Worm (Caenorhabditis elegans) whole organism, early embryonic: ENCODE results near the gene M106.7.

Experiments used
- B0310.2 ChIP-seq: sonication (generic microtip); optimal IDR thresholded peaks from 2 replicates; lab custom pipeline; 2016; ENCODE audit warnings: mild to moderate bottlenecking, missing genetic modification characterization, missing compliant biosample characterization
- F13C5.2 ChIP-seq: sonication (generic microtip); optimal IDR thresholded peaks from 2 replicates; lab custom pipeline; 2017; ENCODE audit warnings: mild to moderate bottlenecking, missing genetic modification characterization, inconsistent platforms, missing compliant biosample characterization
- aly-1 ChIP-seq: sonication (generic microtip); optimal IDR thresholded peaks from 2 replicates; lab custom pipeline; 2016; ENCODE audit warnings: missing genetic modification characterization, missing compliant biosample characterization
- ama-1 ChIP-seq: fragments of 150-350 bp; optimal IDR thresholded peaks from 2 replicates; lab custom pipeline; 2014
- ceh-13 ChIP-seq: fragments of 200-800 bp; sonication (Bioruptor generic); optimal IDR thresholded peaks from 2 replicates; lab custom pipeline; 2018; ENCODE audit warnings: mild to moderate bottlenecking, missing genetic modification characterization, missing compliant biosample characterization
- ceh-36 ChIP-seq: sonication (generic microtip); optimal IDR thresholded peaks from 2 replicates; lab custom pipeline; 2016; ENCODE audit warnings: missing genetic modification characterization, inconsistent platforms, missing compliant biosample characterization
- ets-7 ChIP-seq: sonication (generic microtip); optimal IDR thresholded peaks from 2 replicates; lab custom pipeline; 2016; ENCODE audit warnings: missing genotype, missing genetic modification characterization, missing compliant biosample characterization
- flt-1 ChIP-seq: fragments of 200-800 bp; sonication (Bioruptor generic); IDR thresholded peaks from 2 replicates; pipeline ENCODE4 v1.3.6; 2022; ENCODE audit warnings: missing genetic modification characterization, missing compliant biosample characterization
- hmbx-1 ChIP-seq: sonication (generic microtip); optimal IDR thresholded peaks from 2 replicates; lab custom pipeline; 2016; ENCODE audit warnings: mild to moderate bottlenecking, missing genetic modification characterization, missing compliant biosample characterization
- hmg-4 ChIP-seq: fragments of 200-800 bp; sonication (Bioruptor generic); optimal IDR thresholded peaks from 2 replicates; lab custom pipeline; 2018; ENCODE audit warnings: mild to moderate bottlenecking, missing genetic modification characterization, missing compliant biosample characterization
- hnd-1 ChIP-seq: sonication (generic microtip); optimal IDR thresholded peaks from 2 replicates; lab custom pipeline; 2016; ENCODE audit warnings: missing genetic modification characterization, missing compliant biosample characterization
- pes-1 ChIP-seq: fragments of 200-800 bp; sonication (Bioruptor generic); IDR thresholded peaks from 2 replicates; pipeline ENCODE4 v1.3.6; 2022; ENCODE audit warnings: missing genetic modification reagents, missing genetic modification characterization, missing compliant biosample characterization
- scrt-1 ChIP-seq: fragments of 200-800 bp; sonication (Bioruptor generic); IDR thresholded peaks from 2 replicates; pipeline ENCODE4 v1.3.6; 2022; ENCODE audit warnings: missing genetic modification characterization, missing compliant biosample characterization
- sea-1 ChIP-seq: fragments of 200-800 bp; sonication (Bioruptor generic); conservative IDR thresholded peaks from 2 replicates; pipeline ENCODE4 v1.3.6; 2022; ENCODE audit warnings: missing genetic modification characterization, missing compliant biosample characterization
- tbx-11 ChIP-seq: fragments of 200-800 bp; sonication (Bioruptor generic); IDR thresholded peaks from 2 replicates; pipeline ENCODE4 v1.3.6; 2022; ENCODE audit warnings: missing genetic modification characterization, missing compliant biosample characterization
- tbx-37 ChIP-seq: fragments of 200-800 bp; sonication (Bioruptor generic); conservative IDR thresholded peaks from 2 replicates; pipeline ENCODE4 v1.3.6; 2022; ENCODE audit warnings: missing genetic modification reagents, missing genetic modification characterization, missing compliant biosample characterization
- tra-4 ChIP-seq: sonication (generic microtip); optimal IDR thresholded peaks from 2 replicates; lab custom pipeline; 2017; ENCODE audit warnings: missing genetic modification characterization, missing compliant biosample characterization

M106.7 gene

DNA sequence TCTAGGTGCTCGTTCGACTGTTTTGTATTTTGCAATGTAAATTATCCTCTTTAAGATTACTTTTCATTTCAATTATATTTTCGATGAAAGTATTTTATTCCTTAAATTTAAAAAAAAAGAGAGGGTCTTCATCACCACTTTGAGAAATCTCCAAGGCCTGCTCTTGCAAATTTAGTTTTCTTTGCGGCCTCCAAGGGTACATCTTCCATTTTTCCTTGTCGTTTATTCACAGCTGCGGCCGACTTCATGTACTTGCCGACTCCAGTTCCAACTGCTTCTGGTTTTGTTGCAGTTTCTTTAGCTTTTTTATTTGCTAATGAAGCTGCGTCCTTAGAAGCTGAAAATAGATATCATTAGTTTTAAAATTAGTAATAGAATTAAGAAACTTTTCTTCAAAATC lies 13.7 kb upstream of the M106.7 start:
- TF ChIP-seq flt-1, result no peak
- TF ChIP-seq tra-4, result no peak
- TF ChIP-seq ama-1, result no peak
- TF ChIP-seq aly-1, result no peak
- TF ChIP-seq tbx-37 (GFP tag; lab: Robert Waterston, UW), result no peak
- no peak for TF ChIP-seq tbx-11 (GFP tag; lab: Robert Waterston, UW)
- no peak for TF ChIP-seq B0310.2 (tag; lab: Kevin White, UChicago)
- no peak for TF ChIP-seq pes-1 (GFP tag; lab: Robert Waterston, UW)

DNA sequence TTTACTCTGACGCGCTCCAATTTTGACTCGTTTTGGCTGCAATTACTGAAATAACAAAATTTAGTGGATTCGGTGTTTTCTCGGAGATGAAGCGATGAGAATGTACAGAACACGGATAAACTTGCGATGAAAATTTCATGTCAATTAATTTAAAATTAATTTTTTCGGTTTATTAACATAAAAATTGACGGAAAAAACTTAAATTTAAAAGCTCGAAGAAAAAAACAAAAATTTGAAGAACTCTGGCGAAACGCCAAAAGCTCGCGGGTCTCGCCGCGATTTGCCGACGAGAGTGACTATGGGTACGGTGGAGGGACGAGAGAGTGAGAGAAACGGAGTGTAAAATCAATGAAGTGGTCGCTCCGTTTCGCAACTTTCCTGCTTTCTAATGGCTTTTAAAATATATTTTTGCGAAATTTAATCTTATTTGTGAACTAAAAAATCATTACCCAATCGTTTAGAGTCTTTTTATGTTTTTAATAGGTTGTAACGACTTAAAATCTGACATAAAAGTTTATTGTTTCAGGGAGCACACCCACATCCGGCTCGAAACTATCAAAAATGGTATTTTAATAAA lies 11.8 kb upstream of the M106.7 start, which contains the start of the genes gmps-1 and cap-2:
Gene gmps-1, minus strand, starts transcription at position 51 of the 577 bp plus-strand sequence.
Gene cap-2, plus strand, starts transcription at position 527 of the 577 bp plus-strand sequence.
- TF ChIP-seq sea-1 (GFP tag; lab: Robert Waterston, UW) (0 out of 2 replicates have a peak, but pooled peaks have one; percentile 17), F13C5.2 (peak; percentile 88), pes-1 (GFP tag; lab: Robert Waterston, UW) (peak; percentile 61), flt-1 (peak; percentile 9; the same call in 1 of the 2 replicates), hmbx-1 (tag; lab: Kevin White, UChicago) (no peak)

DNA sequence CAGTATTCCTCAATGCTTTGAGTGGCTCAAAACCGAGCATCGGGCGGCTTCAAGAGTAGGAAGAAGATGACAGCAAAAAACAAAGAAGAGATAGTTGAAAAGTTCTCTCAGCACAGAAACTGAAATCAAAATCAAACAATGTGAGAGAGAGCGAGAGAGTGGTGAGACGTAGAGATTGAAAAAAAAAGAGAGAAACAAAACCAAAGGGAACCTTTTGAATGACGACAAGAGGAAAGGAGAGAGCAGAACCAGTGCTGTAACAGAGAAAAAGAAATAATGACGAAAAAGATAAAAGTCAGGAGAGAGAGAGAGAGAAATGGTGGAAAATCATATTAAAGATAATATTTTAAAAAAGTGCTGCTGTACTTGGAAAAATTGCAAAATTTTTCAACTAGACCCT lies 10.2 kb upstream of the M106.7 start:
- no peak for TF ChIP-seq sea-1 (GFP tag; lab: Robert Waterston, UW)
- TF ChIP-seq ceh-36, result no peak
- TF ChIP-seq hmbx-1 (tag; lab: Kevin White, UChicago), result no peak
- no peak for TF ChIP-seq tra-4
- no peak for TF ChIP-seq aly-1
- TF ChIP-seq hmg-4, result no peak

DNA sequence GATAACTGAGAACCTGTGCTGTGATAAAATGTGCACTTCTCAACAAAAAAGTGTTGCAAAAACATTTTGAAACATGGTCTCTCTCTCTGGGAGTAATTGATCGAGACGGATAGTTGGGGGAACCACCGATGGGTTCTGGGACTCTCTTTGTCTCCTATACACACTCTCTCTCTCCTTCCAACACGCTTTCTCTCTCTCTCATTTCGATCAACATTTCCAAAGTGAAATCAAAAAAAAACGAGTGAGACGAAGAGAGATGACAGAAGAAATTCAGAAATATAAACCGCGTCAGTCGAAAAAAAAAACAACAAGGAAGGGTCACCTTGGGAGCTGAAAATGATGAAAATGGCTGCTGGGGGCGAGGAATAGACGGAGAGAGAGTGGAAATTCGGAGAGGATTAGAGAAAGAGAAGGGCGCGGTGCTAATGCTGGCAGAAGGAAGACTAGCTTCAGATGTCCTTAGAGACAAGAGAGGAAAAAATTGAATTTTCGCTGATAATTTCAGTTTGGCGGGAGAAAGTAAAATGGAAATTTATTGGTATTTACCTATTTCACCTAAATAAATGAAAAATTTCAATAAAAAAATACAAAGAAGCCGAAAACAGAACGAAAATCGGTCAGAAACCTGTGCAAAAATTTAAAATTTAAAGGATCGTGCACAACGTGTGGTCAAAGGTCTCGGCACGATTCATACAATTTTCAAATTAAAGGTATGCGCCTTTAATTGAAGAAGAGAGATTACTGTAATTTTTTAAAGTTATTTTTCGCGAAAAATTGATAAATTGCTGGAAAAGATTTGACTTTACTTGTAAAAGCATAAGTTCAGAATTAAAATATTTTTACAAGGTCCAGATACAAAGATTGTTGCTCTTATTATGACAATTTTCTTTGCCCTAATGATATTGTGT lies 6.0 kb upstream of the M106.7 start:
- TF ChIP-seq hmg-4 (no peak), ceh-36 (no peak), tbx-37 (GFP tag; lab: Robert Waterston, UW) (no peak), hnd-1 (tag; lab: Kevin White, UChicago) (no peak), ama-1 (no peak)

DNA sequence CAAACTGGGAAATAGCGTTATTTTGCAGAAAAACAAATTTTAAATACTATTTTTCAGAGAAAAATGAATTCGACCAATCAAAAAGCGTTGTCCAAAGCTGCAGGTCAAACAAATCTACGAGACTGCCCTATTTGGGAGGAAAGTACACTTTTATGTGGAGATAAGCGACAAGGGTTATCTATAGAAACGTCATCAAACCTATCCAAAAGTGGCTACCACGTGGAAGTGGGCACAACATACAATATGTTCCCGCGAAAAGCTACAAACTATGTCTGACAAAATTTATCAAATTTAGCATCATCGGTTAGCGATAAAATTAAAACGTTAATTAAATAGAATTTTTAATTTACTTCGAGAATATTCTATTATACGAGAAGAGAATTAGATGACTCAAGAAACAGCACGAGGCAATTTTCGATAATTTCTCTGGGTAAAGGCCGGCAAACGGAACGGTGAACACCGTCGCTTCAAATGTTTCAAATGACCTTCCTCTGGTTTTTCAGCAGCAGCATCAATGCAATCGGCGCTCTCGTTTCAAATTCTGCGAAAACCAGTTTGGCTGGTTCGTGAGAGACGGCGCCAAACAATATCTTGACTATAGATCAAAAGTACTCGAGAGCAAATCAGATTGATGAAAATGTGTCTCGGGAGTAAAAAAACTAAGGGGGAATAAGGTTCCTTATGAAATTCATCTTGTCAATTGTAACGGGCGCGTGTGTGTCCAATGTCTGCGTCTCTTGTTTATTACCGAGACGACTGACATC lies 4.9 kb upstream of the M106.7 start:
- TF ChIP-seq sea-1 (GFP tag; lab: Robert Waterston, UW) (no peak), tbx-37 (GFP tag; lab: Robert Waterston, UW) (no peak)

DNA sequence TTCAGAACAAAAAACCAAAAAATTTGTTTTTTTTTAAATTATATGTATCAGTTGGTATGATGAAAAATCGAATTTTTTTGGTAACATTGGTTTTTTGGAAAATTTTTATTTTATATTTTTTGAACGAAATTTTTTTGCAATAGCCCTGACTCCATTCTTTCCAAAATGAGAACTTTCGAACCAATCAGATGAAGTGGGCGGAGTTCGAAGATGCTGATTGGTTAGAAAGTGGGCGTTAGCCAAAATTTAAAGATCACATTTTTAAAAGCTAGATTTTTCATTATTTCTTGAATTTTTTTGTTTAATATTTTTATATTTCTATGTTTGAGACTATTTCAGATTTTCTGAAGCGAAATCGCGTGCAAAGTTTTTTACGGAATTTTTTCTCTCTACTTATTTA lies 4.3 kb upstream of the M106.7 start:
- TF ChIP-seq flt-1 (no peak), scrt-1 (no peak), ceh-36 (no peak), tra-4 (no peak), aly-1 (no peak), pes-1 (GFP tag; lab: Robert Waterston, UW) (no peak), hnd-1 (tag; lab: Kevin White, UChicago) (no peak), ets-7 (tag; lab: Kevin White, UChicago) (no peak), ceh-13 (GFP tag; lab: Kevin White, UChicago) (no peak), ama-1 (no peak)

DNA sequence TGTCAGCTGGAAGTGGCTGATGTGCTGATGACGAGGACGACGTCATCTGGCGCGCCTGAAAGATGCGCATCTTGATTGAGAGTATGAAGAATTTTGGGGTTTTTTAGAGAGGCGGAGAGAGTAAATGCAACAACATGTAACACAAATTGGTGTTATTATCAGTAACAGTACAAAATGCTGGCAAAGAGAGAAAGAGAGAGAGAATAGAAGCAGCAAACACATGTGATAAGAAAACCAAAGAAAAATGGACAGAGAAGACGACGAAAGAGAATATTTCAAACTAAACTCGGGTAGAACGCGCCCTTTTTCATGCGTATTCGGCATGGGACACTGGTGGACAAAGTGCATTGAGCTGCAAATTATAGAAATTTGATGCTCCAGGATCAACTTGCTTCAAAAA lies 3.9 kb upstream of the M106.7 start, which contains the start of gene M106.3:
Gene M106.3, minus strand, starts transcription at position 70 of the 400 bp plus-strand sequence.
- TF ChIP-seq ama-1, result no peak
- TF ChIP-seq ceh-36, result no peak

DNA sequence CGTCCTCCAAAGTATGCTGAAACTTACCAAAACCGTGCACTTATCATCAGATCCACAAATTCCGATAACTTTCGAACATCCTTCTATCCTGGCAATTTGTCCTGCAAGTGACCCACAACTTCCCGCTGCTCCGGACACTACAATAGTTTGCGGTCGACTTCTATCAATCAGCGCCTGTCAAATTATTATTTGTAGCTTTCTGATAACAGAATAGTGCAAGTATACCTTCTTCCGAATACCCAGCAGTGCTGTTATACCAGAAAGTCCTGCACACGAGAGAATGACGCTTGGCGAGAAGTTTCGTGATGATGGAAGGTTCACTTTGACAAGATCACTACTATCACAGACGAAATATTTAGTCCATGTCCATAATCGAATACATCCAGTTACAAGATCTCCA lies 2.4 kb upstream of the M106.7 start:
- TF ChIP-seq hmg-4, result no peak
- TF ChIP-seq ceh-13 (GFP tag; lab: Kevin White, UChicago), result no peak
- no peak for TF ChIP-seq sea-1 (GFP tag; lab: Robert Waterston, UW)
- TF ChIP-seq tbx-11 (GFP tag; lab: Robert Waterston, UW), result no peak
- no peak for TF ChIP-seq B0310.2 (tag; lab: Kevin White, UChicago)
- no peak for TF ChIP-seq F13C5.2
- TF ChIP-seq hnd-1 (tag; lab: Kevin White, UChicago), result no peak
- TF ChIP-seq ama-1, result no peak
- TF ChIP-seq flt-1, result no peak
- no peak for TF ChIP-seq pes-1 (GFP tag; lab: Robert Waterston, UW)
- TF ChIP-seq tra-4, result no peak
- TF ChIP-seq ets-7 (tag; lab: Kevin White, UChicago), result no peak
- no peak for TF ChIP-seq hmbx-1 (tag; lab: Kevin White, UChicago)
- TF ChIP-seq aly-1, result no peak
- no peak for TF ChIP-seq tbx-37 (GFP tag; lab: Robert Waterston, UW)
